Fruit fly (Drosophila melanogaster) whole organism, embryonic: ENCODE results near the gene CG42815.

Experiments used
- B-H1 ChIP-seq: fragments of 200-800 bp; sonication (Bioruptor generic); IDR thresholded peaks from 3 replicates; pipeline ENCODE4 v1.3.6; 2022; ENCODE audit warnings: missing biosample characterization, missing genetic modification characterization
- Bdp1 ChIP-seq: fragments of 200-800 bp; sonication (Bioruptor generic); optimal IDR thresholded peaks from 3 replicates; lab custom pipeline; 2016; ENCODE audit warnings: missing biosample characterization, missing genetic modification characterization
- CG1024 ChIP-seq: fragments of 200-800 bp; sonication (Bioruptor generic); IDR thresholded peaks from 2 replicates; pipeline ENCODE4 v1.3.6; 2022; ENCODE audit warnings: missing biosample characterization, missing genetic modification characterization
- CG10431 ChIP-seq: fragments of 200-800 bp; sonication (Bioruptor generic); optimal IDR thresholded peaks from 3 replicates; lab custom pipeline; 2018; ENCODE audit warnings: missing biosample characterization, mild to moderate bottlenecking, missing genetic modification characterization
- CG1233 ChIP-seq: fragments of 200-800 bp; sonication (Bioruptor generic); optimal IDR thresholded peaks from 4 replicates; lab custom pipeline; 2018; ENCODE audit warnings: missing biosample characterization, mild to moderate bottlenecking, missing genetic modification characterization
- CG12942 ChIP-seq: fragments of 200-800 bp; sonication (Bioruptor generic); optimal IDR thresholded peaks from 3 replicates; lab custom pipeline; 2016; ENCODE audit warnings: missing biosample characterization, missing genetic modification characterization
- CG13775 ChIP-seq: fragments of 200-800 bp; sonication (Bioruptor generic); optimal IDR thresholded peaks from 3 replicates; lab custom pipeline; 2017; ENCODE audit warnings: missing biosample characterization, mild to moderate bottlenecking, missing genetic modification characterization
- CG34376 ChIP-seq: fragments of 200-800 bp; sonication (Bioruptor generic); optimal IDR thresholded peaks from 2 replicates; lab custom pipeline; 2018; ENCODE audit warnings: missing biosample characterization, mild to moderate bottlenecking, missing genetic modification characterization
- CG6272 ChIP-seq: fragments of 200-800 bp; sonication (Bioruptor generic); IDR thresholded peaks from 2 replicates; pipeline ENCODE4 v1.3.6; 2022; ENCODE audit warnings: missing biosample characterization, missing genetic modification characterization
- CG7987 ChIP-seq: fragments of 200-800 bp; sonication (Bioruptor generic); optimal IDR thresholded peaks from 2 replicates; lab custom pipeline; 2018; ENCODE audit warnings: missing biosample characterization, mild to moderate bottlenecking, missing genetic modification characterization, moderate library complexity
- CG8765 ChIP-seq: fragments of 200-800 bp; sonication (Bioruptor generic); IDR thresholded peaks from 2 replicates; pipeline ENCODE4 v1.3.6; 2022; ENCODE audit warnings: missing biosample characterization, missing genetic modification characterization
- CG9817 ChIP-seq: fragments of 200-800 bp; sonication (Bioruptor generic); optimal IDR thresholded peaks from 2 replicates; lab custom pipeline; 2018; ENCODE audit warnings: missing biosample characterization, mild to moderate bottlenecking, missing genetic modification characterization, moderate library complexity
- CG9932 ChIP-seq: fragments of 200-800 bp; sonication (Bioruptor generic); IDR thresholded peaks from 2 replicates; pipeline ENCODE4 v1.3.6; 2022; ENCODE audit warnings: missing biosample characterization, missing genetic modification characterization
- H15 ChIP-seq: fragments of 200-800 bp; sonication (Bioruptor generic); IDR thresholded peaks from 3 replicates; pipeline ENCODE4 v1.3.6; 2022; ENCODE audit warnings: missing biosample characterization, missing genetic modification characterization
- H2.0 ChIP-seq: fragments of 200-800 bp; sonication (Bioruptor generic); IDR thresholded peaks from 2 replicates; pipeline ENCODE4 v1.3.6; 2022; ENCODE audit warnings: missing biosample characterization, missing genetic modification characterization
- Hey ChIP-seq: fragments of 200-800 bp; sonication (Bioruptor generic); optimal IDR thresholded peaks from 3 replicates; lab custom pipeline; 2018; ENCODE audit warnings: missing biosample characterization, mild to moderate bottlenecking, missing genetic modification characterization
- HmgZ ChIP-seq: fragments of 200-800 bp; sonication (Bioruptor generic); optimal IDR thresholded peaks from 2 replicates; lab custom pipeline; 2018; ENCODE audit warnings: missing biosample characterization, mild to moderate bottlenecking, missing genetic modification characterization
- Hmr ChIP-seq: fragments of 200-800 bp; sonication (Bioruptor generic); optimal IDR thresholded peaks from 3 replicates; lab custom pipeline; 2017; ENCODE audit warnings: mild to moderate bottlenecking, missing biosample characterization, missing genetic modification reagents, missing genetic modification characterization
- Hr39 ChIP-seq: fragments of >200 bp; optimal IDR thresholded peaks from 2 replicates; lab custom pipeline; 2017
- Lhr ChIP-seq: fragments of 200-800 bp; sonication (Bioruptor generic); optimal IDR thresholded peaks from 3 replicates; lab custom pipeline; 2017; ENCODE audit warnings: mild to moderate bottlenecking, missing biosample characterization, missing genetic modification reagents, missing genetic modification characterization
- Lim3 ChIP-seq: fragments of 200-800 bp; sonication (Bioruptor generic); IDR thresholded peaks from 2 replicates; pipeline ENCODE4 v1.3.6; 2022; ENCODE audit warnings: missing biosample characterization, missing genetic modification characterization
- MTF-1 ChIP-seq: fragments of 200-800 bp; sonication (Bioruptor generic); optimal IDR thresholded peaks from 2 replicates; lab custom pipeline; 2018; ENCODE audit warnings: missing biosample characterization, mild to moderate bottlenecking, missing genetic modification characterization, borderline replicate concordance
- Max ChIP-seq: fragments of 200-800 bp; sonication (Bioruptor generic); optimal IDR thresholded peaks from 2 replicates; lab custom pipeline; 2016; ENCODE audit warnings: missing biosample characterization, mild to moderate bottlenecking, missing genetic modification characterization
- Med ChIP-seq: fragments of 200-800 bp; sonication (Bioruptor generic); peaks from one replicate; lab custom pipeline; 2016; ENCODE audit warnings: missing biosample characterization, missing genetic modification characterization, mild to moderate bottlenecking, inconsistent platforms, moderate library complexity
- NFAT ChIP-seq: fragments of 200-800 bp; sonication (Bioruptor generic); IDR thresholded peaks from 2 replicates; pipeline ENCODE4 v1.3.6; 2022; ENCODE audit warnings: missing biosample characterization, missing genetic modification characterization
- Ssrp ChIP-seq: fragments of 200-800 bp; sonication (Bioruptor generic); optimal IDR thresholded peaks from 2 replicates; lab custom pipeline; 2018; ENCODE audit warnings: missing biosample characterization, mild to moderate bottlenecking, missing genetic modification characterization, moderate library complexity
- Vsx1 ChIP-seq: fragments of 200-800 bp; sonication (Bioruptor generic); optimal IDR thresholded peaks from 2 replicates; lab custom pipeline; 2017; ENCODE audit warnings: missing biosample characterization, mild to moderate bottlenecking, missing genetic modification characterization, missing genetic modification reagents
- Xrp1 ChIP-seq: fragments of 200-800 bp; sonication (Bioruptor generic); IDR thresholded peaks from 2 replicates; pipeline ENCODE4 v1.3.6; 2022; ENCODE audit warnings: missing biosample characterization, missing genetic modification characterization
- ab ChIP-seq: fragments of 200-800 bp; sonication (Bioruptor generic); optimal IDR thresholded peaks from 2 replicates; lab custom pipeline; 2016; ENCODE audit warnings: missing biosample characterization, missing genetic modification characterization
- bab2 ChIP-seq: fragments of 200-800 bp; sonication (Bioruptor generic); optimal IDR thresholded peaks from 2 replicates; lab custom pipeline; 2016; ENCODE audit warnings: missing biosample characterization, missing genetic modification characterization
- bigmax ChIP-seq: fragments of 200-800 bp; sonication (Bioruptor generic); optimal IDR thresholded peaks from 2 replicates; lab custom pipeline; 2018; ENCODE audit warnings: missing biosample characterization, mild to moderate bottlenecking, missing genetic modification characterization
- crol ChIP-seq: fragments of 200-800 bp; sonication (Bioruptor generic); IDR thresholded peaks from 2 replicates; pipeline ENCODE4 v1.3.6; 2022; ENCODE audit warnings: missing biosample characterization, missing genetic modification characterization
- crp ChIP-seq, 2 experiments: fragments of 200-800 bp; sonication (Bioruptor generic); optimal IDR thresholded peaks; 2 replicates in 1 of 2; 3 replicates in 1 of 2; lab custom pipeline; 2017; ENCODE audit warnings: missing biosample characterization in 2 of 2, missing genetic modification characterization in 2 of 2, mild to moderate bottlenecking in 1 of 2, moderate library complexity in 1 of 2
- dmrt99B ChIP-seq: fragments of 200-800 bp; sonication (Bioruptor generic); optimal IDR thresholded peaks from 2 replicates; lab custom pipeline; 2018; ENCODE audit warnings: missing biosample characterization, mild to moderate bottlenecking, missing genetic modification characterization, moderate library complexity
- dysf ChIP-seq: fragments of 200-800 bp; sonication (Bioruptor generic); IDR thresholded peaks from 3 replicates; pipeline ENCODE4 v1.3.6; 2022; ENCODE audit warnings: missing biosample characterization, missing genetic modification characterization
- eyg ChIP-seq: fragments of 200-800 bp; sonication (Bioruptor generic); optimal IDR thresholded peaks from 3 replicates; lab custom pipeline; 2016; ENCODE audit warnings: missing biosample characterization, missing genetic modification characterization
- gsb ChIP-seq: fragments of 200-800 bp; sonication (Bioruptor generic); IDR thresholded peaks from 2 replicates; pipeline ENCODE4 v1.3.6; 2022; ENCODE audit warnings: missing biosample characterization, missing genetic modification characterization
- jigr1 ChIP-seq: fragments of 200-800 bp; sonication (Bioruptor generic); IDR thresholded peaks from 3 replicates; pipeline ENCODE4 v1.3.6; 2022; ENCODE audit warnings: missing biosample characterization, missing genetic modification characterization
- jing ChIP-seq: fragments of 200-800 bp; sonication (Bioruptor generic); optimal IDR thresholded peaks from 2 replicates; lab custom pipeline; 2018; ENCODE audit warnings: missing biosample characterization, mild to moderate bottlenecking, missing genetic modification characterization
- kay ChIP-seq: fragments of 200-800 bp; sonication (Bioruptor generic); optimal IDR thresholded peaks from 2 replicates; lab custom pipeline; 2016; ENCODE audit warnings: missing biosample characterization, missing genetic modification characterization
- lab ChIP-seq: fragments of 200-800 bp; sonication (Bioruptor generic); optimal IDR thresholded peaks from 3 replicates; lab custom pipeline; 2017; ENCODE audit warnings: missing biosample characterization, missing genetic modification characterization, mild to moderate bottlenecking, moderate library complexity, missing genetic modification reagents
- mam ChIP-seq: fragments of 200-800 bp; sonication (Bioruptor generic); optimal IDR thresholded peaks from 3 replicates; lab custom pipeline; 2016; ENCODE audit warnings: missing biosample characterization, missing genetic modification characterization
- mirr ChIP-seq: fragments of 200-800 bp; sonication (Bioruptor generic); optimal IDR thresholded peaks from 3 replicates; lab custom pipeline; 2018; ENCODE audit warnings: missing biosample characterization, mild to moderate bottlenecking, missing genetic modification characterization
- pfk ChIP-seq: fragments of 200-800 bp; sonication (Bioruptor generic); optimal IDR thresholded peaks from 2 replicates; lab custom pipeline; 2018; ENCODE audit warnings: missing biosample characterization, mild to moderate bottlenecking, missing genetic modification characterization, moderate library complexity
- row ChIP-seq: fragments of 200-800 bp; sonication (Bioruptor generic); IDR thresholded peaks from 3 replicates; pipeline ENCODE4 v1.3.6; 2022; ENCODE audit warnings: missing biosample characterization, missing genetic modification characterization
- salm ChIP-seq: fragments of 200-800 bp; sonication (Bioruptor generic); optimal IDR thresholded peaks from 2 replicates; lab custom pipeline; 2018; ENCODE audit warnings: missing biosample characterization, mild to moderate bottlenecking, missing genetic modification characterization
- sc ChIP-seq, 3 experiments: fragments of >200 bp in 2 of 3; fragments of 200-800 bp in 1 of 3; sonication (Bioruptor generic) in 1 of 3; optimal IDR thresholded peaks; 2 replicates in 2 of 3; 3 replicates in 1 of 3; lab custom pipeline; 2017; ENCODE audit warnings: mild to moderate bottlenecking in 1 of 3, missing biosample characterization in 1 of 3, missing genetic modification characterization in 1 of 3, missing genetic modification reagents in 1 of 3
- sd ChIP-seq: fragments of 200-800 bp; sonication (Bioruptor generic); optimal IDR thresholded peaks from 3 replicates; lab custom pipeline; 2018; ENCODE audit warnings: missing biosample characterization, mild to moderate bottlenecking, missing genetic modification characterization, moderate library complexity
- sim ChIP-seq: fragments of 200-800 bp; sonication (Bioruptor generic); IDR thresholded peaks from 2 replicates; pipeline ENCODE4 v1.3.6; 2022; ENCODE audit warnings: missing biosample characterization, missing genetic modification characterization
- trh ChIP-seq: fragments of 200-800 bp; sonication (Bioruptor generic); optimal IDR thresholded peaks from 2 replicates; lab custom pipeline; 2016; ENCODE audit warnings: missing biosample characterization, missing genetic modification characterization
- vnd ChIP-seq: fragments of 200-800 bp; sonication (Bioruptor generic); IDR thresholded peaks from 3 replicates; pipeline ENCODE4 v1.3.6; 2022; ENCODE audit warnings: missing biosample characterization, missing genetic modification characterization; ENCODE audit not compliant: partially characterized antibody
- wek ChIP-seq: fragments of 200-800 bp; sonication (Bioruptor generic); optimal IDR thresholded peaks from 3 replicates; lab custom pipeline; 2018; ENCODE audit warnings: missing biosample characterization, mild to moderate bottlenecking, missing genetic modification characterization, moderate library complexity

The CG42815 gene

DNA sequence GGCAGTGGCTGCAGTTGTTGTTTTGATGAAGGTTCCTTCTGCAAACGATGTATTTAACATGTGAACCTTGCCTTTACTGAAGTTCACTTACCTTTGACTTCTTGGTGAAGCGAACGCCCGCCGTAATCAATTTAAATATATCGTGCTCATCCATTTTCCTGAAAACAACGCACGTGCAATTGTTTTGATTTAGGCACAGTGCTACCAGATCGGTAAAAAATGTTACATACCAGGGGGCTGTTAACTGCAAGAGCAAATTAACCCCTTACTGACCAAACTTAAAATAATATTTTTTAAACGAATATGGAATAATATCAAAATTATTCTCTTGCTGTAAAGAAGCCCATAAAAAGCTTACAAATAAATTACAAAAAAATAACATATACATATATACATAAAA is 13.2 kb upstream of the CG42815 start, which contains the start of gene ais (continued):
- TF ChIP-seq Xrp1 (GFP tag; lab: Robert Waterston, UW) (no peak), CG34376 (GFP tag; lab: Kevin White, UChicago) (no peak), CG13775 (peak; percentile 14), CG7987 (GFP tag; lab: Kevin White, UChicago) (no peak), CG9932 (GFP tag; lab: Robert Waterston, UW) (peak; percentile 62), Hmr (GFP tag; lab: Kevin White, UChicago) (peak; percentile 11), jigr1 (GFP tag; lab: Robert Waterston, UW) (no peak), dysf (GFP tag; lab: Robert Waterston, UW) (no peak), crol (GFP tag; lab: Robert Waterston, UW) (no peak), Hey (tag; lab: Kevin White, UChicago) (no peak), H2.0 (GFP tag; lab: Robert Waterston, UW) (no peak), Ssrp (tag; lab: Kevin White, UChicago) (no peak), Lim3 (GFP tag; lab: Robert Waterston, UW) (no peak), dmrt99B (tag; lab: Kevin White, UChicago) (no peak), sd (tag; lab: Kevin White, UChicago) (no peak), sc (optimal IDR thresholded peaks at IDR 0.05; lab: Kevin White, UChicago) (no peak), sc (GFP tag; optimal IDR thresholded peaks at IDR 0.05; lab: Kevin White, UChicago) (no peak), bab2 (no peak), kay (GFP tag; lab: Kevin White, UChicago) (no peak), CG8765 (no peak), gsb (no peak), Med (GFP tag; lab: Kevin White, UChicago) (peak; percentile 69), jing (no peak), B-H1 (GFP tag; lab: Robert Waterston, UW) (no peak), mam (GFP tag; lab: Kevin White, UChicago) (no peak), Bdp1 (GFP tag; lab: Kevin White, UChicago) (no peak), salm (tag; lab: Kevin White, UChicago) (no peak), bigmax (no peak), CG1024 (GFP tag; lab: Robert Waterston, UW) (no peak), pfk (no peak), Lhr (peak; percentile 20), HmgZ (tag; lab: Kevin White, UChicago) (peak; percentile 22), lab (GFP tag; lab: Kevin White, UChicago) (no peak), Vsx1 (GFP tag; lab: Kevin White, UChicago) (no peak), sim (no peak), vnd (GFP tag; lab: Robert Waterston, UW) (no peak), NFAT (GFP tag; lab: Robert Waterston, UW) (no peak), crp (GFP tag; optimal IDR thresholded peaks at IDR 0.05; lab: Kevin White, UChicago) (no peak), CG9817 (tag; lab: Kevin White, UChicago) (peak; percentile 22), trh (no peak), CG1233 (GFP tag; lab: Kevin White, UChicago) (no peak), MTF-1 (GFP tag; lab: Kevin White, UChicago) (no peak), ab (no peak), Hr39 (lab: Kevin White, UChicago) (no peak), row (GFP tag; lab: Robert Waterston, UW) (peak; percentile 77), eyg (GFP tag; lab: Kevin White, UChicago) (no peak), mirr (GFP tag; lab: Kevin White, UChicago) (no peak), wek (GFP tag; lab: Kevin White, UChicago) (no peak), Max (peak; percentile 62), CG10431 (GFP tag; lab: Kevin White, UChicago) (no peak), CG6272 (GFP tag; lab: Robert Waterston, UW) (no peak), CG12942 (GFP tag; lab: Kevin White, UChicago) (no peak), H15 (GFP tag; lab: Robert Waterston, UW) (no peak)
